In genomic region chr3L:1730873-1731272, dm6 we compare ENCODE assay signal across 4 fruit fly cellular contexts.
TF ChIP-seq lines count a peak whose summit lies in the region.

Gene drpr, minus strand, starts transcription at chr3L:1731107.

TF ChIP-seq in whole organism, adult, 20 proteins besides CTCF, POLR2A, EP300 and RAD21 (continued from another document):
- no peak for TF ChIP-seq CG7045 (GFP tag; optimal IDR thresholded peaks at IDR 0.05; lab: Kevin White, UChicago)
- no peak for TF ChIP-seq pad (GFP tag; optimal IDR thresholded peaks at IDR 0.05; lab: Kevin White, UChicago)

TF ChIP-seq in whole organism, embryonic, 481 proteins besides CTCF, POLR2A, EP300 and RAD21 (continued from another document and continues in another):
- TF ChIP-seq CG8290 (GFP tag; optimal IDR thresholded peaks at IDR 0.05; lab: Kevin White, UChicago) (peak; percentile 16), CG8290 (tag; optimal IDR thresholded peaks at IDR 0.05; lab: Kevin White, UChicago) (peak in 1 of 2 experiments; percentile 53), Nf-YC (tag; optimal IDR thresholded peaks at IDR 0.05; lab: Kevin White, UChicago) (peak; percentile 46), nmo (GFP tag; optimal IDR thresholded peaks at IDR 0.05; lab: Kevin White, UChicago) (peak; percentile 36), CG10267 (tag; optimal IDR thresholded peaks at IDR 0.05; lab: Kevin White, UChicago) (peak; percentile 58), knrl (GFP tag; IDR thresholded peaks at IDR 0.05; lab: Robert Waterston, UW; ENCODE audit: partially characterized antibody) (peak; percentile 45; the same call in 1 of the 3 replicates), HHEX (GFP tag; optimal IDR thresholded peaks at IDR 0.05; lab: Kevin White, UChicago) (peak; percentile 41), CG8924 (tag; optimal IDR thresholded peaks at IDR 0.05; lab: Kevin White, UChicago) (peak; percentile 78), rib (GFP tag; IDR thresholded peaks at IDR 0.05; lab: Robert Waterston, UW) (0 out of 2 replicates have a peak, but pooled peaks have one; percentile 33), CG2199 (GFP tag; IDR thresholded peaks at IDR 0.05; lab: Robert Waterston, UW) (0 out of 3 replicates have a peak, but pooled peaks have one; percentile 24), Mes4 (GFP tag; optimal IDR thresholded peaks at IDR 0.05; lab: Kevin White, UChicago) (peak; percentile 19), hb (GFP tag; IDR thresholded peaks at IDR 0.05; lab: Robert Waterston, UW; ENCODE audit: partially characterized antibody) (no peak), Camta (GFP tag; optimal IDR thresholded peaks at IDR 0.05; lab: Kevin White, UChicago) (no peak), CG3065 (GFP tag; optimal IDR thresholded peaks at IDR 0.05; lab: Kevin White, UChicago) (no peak), her (GFP tag; optimal IDR thresholded peaks at IDR 0.05; lab: Kevin White, UChicago) (peak; percentile 10), cwo (GFP tag; optimal IDR thresholded peaks at IDR 0.05; lab: Kevin White, UChicago) (no peak), Side (GFP tag; optimal IDR thresholded peaks at IDR 0.05; lab: Kevin White, UChicago) (no peak), Myb (GFP tag; optimal IDR thresholded peaks at IDR 0.05; lab: Kevin White, UChicago) (peak; percentile 72), CG2120 (GFP tag; optimal IDR thresholded peaks at IDR 0.05; lab: Kevin White, UChicago) (peak; percentile 7), MTF-1 (GFP tag; optimal IDR thresholded peaks at IDR 0.05; lab: Kevin White, UChicago; ENCODE audit: borderline replicate concordance) (peak; percentile 17), CG3838 (GFP tag; optimal IDR thresholded peaks at IDR 0.05; lab: Kevin White, UChicago) (peak; percentile 12), Bdp1 (GFP tag; optimal IDR thresholded peaks at IDR 0.05; lab: Kevin White, UChicago) (peak; percentile 28), Xbp1 (GFP tag; optimal IDR thresholded peaks at IDR 0.05; lab: Kevin White, UChicago) (no peak), Trl (optimal IDR thresholded peaks at IDR 0.05; lab: Kevin White, UChicago) (no peak), Trl (GFP tag; optimal IDR thresholded peaks at IDR 0.05; lab: Kevin White, UChicago) (peak; percentile 2), Ssrp (tag; optimal IDR thresholded peaks at IDR 0.05; lab: Kevin White, UChicago) (no peak), CG31441 (GFP tag; IDR thresholded peaks at IDR 0.05; lab: Robert Waterston, UW) (peak; percentile 79), unpg (GFP tag; optimal IDR thresholded peaks at IDR 0.05; lab: Kevin White, UChicago) (peak; percentile 13), ind (GFP tag; optimal IDR thresholded peaks at IDR 0.05; lab: Kevin White, UChicago) (no peak), CG14014 (GFP tag; IDR thresholded peaks at IDR 0.05; lab: Robert Waterston, UW) (peak; percentile 11; the same call in 1 of the 2 replicates), CG17359 (tag; optimal IDR thresholded peaks at IDR 0.05; lab: Kevin White, UChicago) (peak; percentile 21), CG17829 (tag; optimal IDR thresholded peaks at IDR 0.05; lab: Kevin White, UChicago) (peak; percentile 58), Rx (GFP tag; IDR thresholded peaks at IDR 0.05; lab: Robert Waterston, UW) (no peak), Nf-YA (GFP tag; IDR thresholded peaks at IDR 0.05; lab: Robert Waterston, UW) (no peak), CG2116 (GFP tag; optimal IDR thresholded peaks at IDR 0.05; lab: Kevin White, UChicago) (peak; percentile 46), lab (GFP tag; optimal IDR thresholded peaks at IDR 0.05; lab: Kevin White, UChicago) (peak; percentile 49), gsb-n (tag; optimal IDR thresholded peaks at IDR 0.05; lab: Kevin White, UChicago) (no peak), Sin3A (optimal IDR thresholded peaks at IDR 0.05; lab: Kevin White, UChicago) (peak; percentile 54), Sry-δ (GFP tag; optimal IDR thresholded peaks at IDR 0.05; lab: Kevin White, UChicago) (peak; percentile 32), CG6765 (GFP tag; optimal IDR thresholded peaks at IDR 0.05; lab: Kevin White, UChicago) (peak; percentile 48), en (GFP tag; optimal IDR thresholded peaks at IDR 0.05; lab: Kevin White, UChicago) (no peak)

TF ChIP-seq in whole organism, prepupa, 60 proteins besides CTCF, POLR2A, EP300 and RAD21 (continued from another document):
- TF ChIP-seq CG1621 (tag; optimal IDR thresholded peaks at IDR 0.05; lab: Kevin White, UChicago) (peak; percentile 20), Sox14 (GFP tag; optimal IDR thresholded peaks at IDR 0.05; lab: Kevin White, UChicago) (peak; percentile 50), CG6163 (GFP tag; IDR thresholded peaks at IDR 0.05; lab: Robert Waterston, UW) (peak; percentile 57; the same call in 2 of the 3 replicates), eg (GFP tag; IDR thresholded peaks at IDR 0.05; lab: Robert Waterston, UW) (peak; percentile 39; the same call in 1 of the 3 replicates), Sox102F (GFP tag; optimal IDR thresholded peaks at IDR 0.05; lab: Kevin White, UChicago) (peak; percentile 58), ss (GFP tag; optimal IDR thresholded peaks at IDR 0.05; lab: Kevin White, UChicago) (peak in 1 of 2 experiments; percentile 15), CG6276 (GFP tag; optimal IDR thresholded peaks at IDR 0.05; lab: Kevin White, UChicago) (no peak), CG11294 (GFP tag; IDR thresholded peaks at IDR 0.05; lab: Robert Waterston, UW) (no peak), Hr4 (GFP tag; optimal IDR thresholded peaks at IDR 0.05; lab: Kevin White, UChicago) (no peak), Hr38 (GFP tag; optimal IDR thresholded peaks at IDR 0.05; lab: Kevin White, UChicago) (no peak), vri (GFP tag; optimal IDR thresholded peaks at IDR 0.05; lab: Kevin White, UChicago) (peak; percentile 24), CG3032 (tag; optimal IDR thresholded peaks at IDR 0.05; lab: Kevin White, UChicago) (peak; percentile 15), Ets96B (tag; optimal IDR thresholded peaks at IDR 0.05; lab: Kevin White, UChicago) (peak; percentile 16), CG8119 (GFP tag; IDR thresholded peaks at IDR 0.05; lab: Robert Waterston, UW) (peak; percentile 29; the same call in 2 of the 3 replicates), Gug (GFP tag; IDR thresholded peaks at IDR 0.05; lab: Robert Waterston, UW) (no peak), pdm3 (GFP tag; optimal IDR thresholded peaks at IDR 0.05; lab: Kevin White, UChicago) (no peak), spab (GFP tag; optimal IDR thresholded peaks at IDR 0.05; lab: Kevin White, UChicago) (no peak), esn (GFP tag; optimal IDR thresholded peaks at IDR 0.05; lab: Kevin White, UChicago) (peak; percentile 39)

TF ChIP-seq in whole organism, wandering third instar larva, 38 proteins besides CTCF, POLR2A, EP300 and RAD21 (continued from another document):
- TF ChIP-seq woc (GFP tag; optimal IDR thresholded peaks at IDR 0.05; lab: Kevin White, UChicago), result peak; percentile 66
- no peak for TF ChIP-seq Mio (GFP tag; optimal IDR thresholded peaks at IDR 0.05; lab: Kevin White, UChicago)
- TF ChIP-seq brk (GFP tag; optimal IDR thresholded peaks at IDR 0.05; lab: Kevin White, UChicago), result no peak
- TF ChIP-seq tai (GFP tag; optimal IDR thresholded peaks at IDR 0.05; lab: Kevin White, UChicago), result no peak
- TF ChIP-seq pan (optimal IDR thresholded peaks at IDR 0.05; lab: Kevin White, UChicago), result no peak
- peak; percentile 36 for TF ChIP-seq rgr (GFP tag; optimal IDR thresholded peaks at IDR 0.05; lab: Kevin White, UChicago)
- TF ChIP-seq CG9705 (GFP tag; optimal IDR thresholded peaks at IDR 0.05; lab: Kevin White, UChicago), result peak; percentile 18
TF ChIP-seq in whole organism, wandering third instar larva: peak in this region for 12.
